Fruit fly (Drosophila melanogaster): ENCODE measurements around the gene pst.

pst gene

dm6 chr3L:7328567-7329253 lies 31.4 kb downstream of the pst start, which contains the start of the genes mrva, CG42307 and mus312 (continued):
- TF ChIP-seq CG7928 (GFP tag; optimal IDR thresholded peaks at IDR 0.05) = peak; percentile 47
- TF ChIP-seq CG2129 (GFP tag; IDR thresholded peaks at IDR 0.05; ENCODE audit: partially characterized antibody) = no peak
- TF ChIP-seq nau (GFP tag; optimal IDR thresholded peaks at IDR 0.05) = no peak
- no peak for TF ChIP-seq CG6654 (GFP tag; optimal IDR thresholded peaks at IDR 0.05)
- TF ChIP-seq CG6813 (GFP tag; optimal IDR thresholded peaks at IDR 0.05) = peak; percentile 85
- TF ChIP-seq sim (GFP tag; IDR thresholded peaks at IDR 0.05) = 0 out of 2 replicates have a peak, but pooled peaks have one; percentile 13
- TF ChIP-seq salm (tag; optimal IDR thresholded peaks at IDR 0.05) = peak; percentile 87
- 0 out of 3 replicates have a peak, but pooled peaks have one; percentile 34 for TF ChIP-seq Optix (GFP tag; IDR thresholded peaks at IDR 0.05)
- peak; percentile 78 for TF ChIP-seq CG9727 (GFP tag; optimal IDR thresholded peaks at IDR 0.05)
- TF ChIP-seq CG11504 (tag; optimal IDR thresholded peaks at IDR 0.05) = peak; percentile 91
- TF ChIP-seq BtbVII (GFP tag; optimal IDR thresholded peaks at IDR 0.05) = peak; percentile 86
- peak; percentile 93 for TF ChIP-seq CG3847 (GFP tag; IDR thresholded peaks at IDR 0.05)
- TF ChIP-seq repo (GFP tag; optimal IDR thresholded peaks at IDR 0.05) = peak; percentile 52
- TF ChIP-seq ttk (GFP tag; IDR thresholded peaks at IDR 0.05) = peak; percentile 79
- TF ChIP-seq CG13424 (tag; optimal IDR thresholded peaks at IDR 0.05) = peak; percentile 97
- 0 out of 2 replicates have a peak, but pooled peaks have one; percentile 64 for TF ChIP-seq CG6272 (GFP tag; IDR thresholded peaks at IDR 0.05)
- no peak for TF ChIP-seq ham (GFP tag; IDR thresholded peaks at IDR 0.05)
- TF ChIP-seq CG17359 (tag; optimal IDR thresholded peaks at IDR 0.05) = peak; percentile 87
- peak; percentile 78 for TF ChIP-seq Drgx (GFP tag; IDR thresholded peaks at IDR 0.05)
- peak; percentile 82 for TF ChIP-seq tin (GFP tag; optimal IDR thresholded peaks at IDR 0.05)
- TF ChIP-seq Ssrp (tag; optimal IDR thresholded peaks at IDR 0.05) = peak; percentile 93
- no peak for TF ChIP-seq CG9609 (GFP tag; optimal IDR thresholded peaks at IDR 0.05)
- peak; percentile 92 for TF ChIP-seq CG13296 (GFP tag; optimal IDR thresholded peaks at IDR 0.05)
- peak; percentile 96 for TF ChIP-seq gem (tag; optimal IDR thresholded peaks at IDR 0.05)
- TF ChIP-seq MTF-1 (GFP tag; optimal IDR thresholded peaks at IDR 0.05; ENCODE audit: borderline replicate concordance) = peak; percentile 91
- TF ChIP-seq CG7556 (GFP tag; optimal IDR thresholded peaks at IDR 0.05) = peak; percentile 89
- peak; percentile 52 for TF ChIP-seq ac (GFP tag; optimal IDR thresholded peaks at IDR 0.05)
- TF ChIP-seq fu2 (GFP tag; optimal IDR thresholded peaks at IDR 0.05) = peak; percentile 39
- TF ChIP-seq hkb (optimal IDR thresholded peaks at IDR 0.05) = no peak
- TF ChIP-seq hkb (GFP tag; IDR thresholded peaks at IDR 0.05) = peak; percentile 63; the same call in 1 of the 2 replicates
- no peak for TF ChIP-seq ERR (GFP tag; optimal IDR thresholded peaks at IDR 0.05)
- TF ChIP-seq Tbp (GFP tag; optimal IDR thresholded peaks at IDR 0.05) = no peak
- TF ChIP-seq CG9817 (tag; optimal IDR thresholded peaks at IDR 0.05) = peak; percentile 94
- peak; percentile 82 for TF ChIP-seq otp (GFP tag; IDR thresholded peaks at IDR 0.05)
- TF ChIP-seq Dad (GFP tag; optimal IDR thresholded peaks at IDR 0.05) = peak; percentile 17
- TF ChIP-seq CG17186 (GFP tag; optimal IDR thresholded peaks at IDR 0.05) = peak; percentile 23
- peak; percentile 38; the same call in 1 of the 3 replicates for TF ChIP-seq Opbp (GFP tag; IDR thresholded peaks at IDR 0.05; ENCODE audit: partially characterized antibody)
- peak; percentile 96 for TF ChIP-seq CG10543 (GFP tag; optimal IDR thresholded peaks at IDR 0.05)
- peak; percentile 83 for TF ChIP-seq CG9437 (GFP tag; optimal IDR thresholded peaks at IDR 0.05)
- TF ChIP-seq CG12659 (GFP tag; optimal IDR thresholded peaks at IDR 0.05) = peak; percentile 96
- peak; percentile 80 for TF ChIP-seq chm (GFP tag; IDR thresholded peaks at IDR 0.05)
- peak; percentile 27; the same call in 1 of the 2 replicates for TF ChIP-seq Poxn (GFP tag; IDR thresholded peaks at IDR 0.05)
- TF ChIP-seq chn (GFP tag; optimal IDR thresholded peaks at IDR 0.05) = peak; percentile 52
- TF ChIP-seq Lim3 (GFP tag; IDR thresholded peaks at IDR 0.05) = 0 out of 2 replicates have a peak, but pooled peaks have one; percentile 28
- TF ChIP-seq ara (GFP tag; IDR thresholded peaks at IDR 0.05) = peak; percentile 60; the same call in 1 of the 2 replicates
- peak; percentile 62 for TF ChIP-seq Lhr (GFP tag; optimal IDR thresholded peaks at IDR 0.05)
- peak; percentile 84 for TF ChIP-seq CG12942 (GFP tag; optimal IDR thresholded peaks at IDR 0.05)
- TF ChIP-seq CG2120 (GFP tag; optimal IDR thresholded peaks at IDR 0.05) = peak; percentile 75
- TF ChIP-seq Abd-B (GFP tag; optimal IDR thresholded peaks at IDR 0.05) = peak; percentile 90

Data from whole organism, embryonic.